Fruit fly (Drosophila melanogaster): ENCODE results near the gene CG31668.

The CG31668 gene

dm6 chr2L:2192123-2192601 is 13.8 kb downstream of the CG31668 start, which contains the start of gene CG10874 (continued):
- TF ChIP-seq CG17361 (GFP tag; IDR thresholded peaks at IDR 0.05) (no peak), CG6272 (GFP tag; IDR thresholded peaks at IDR 0.05) (no peak), D19B (GFP tag; optimal IDR thresholded peaks at IDR 0.05) (peak; percentile 95), bsh (GFP tag; optimal IDR thresholded peaks at IDR 0.05) (no peak), CG10959 (GFP tag; IDR thresholded peaks at IDR 0.05) (no peak), trem (tag; optimal IDR thresholded peaks at IDR 0.05) (peak; percentile 60), sens-2 (GFP tag; IDR thresholded peaks at IDR 0.05) (no peak), CG1792 (GFP tag; optimal IDR thresholded peaks at IDR 0.05) (no peak), Mad (GFP tag; optimal IDR thresholded peaks at IDR 0.05) (no peak), nerfin-2 (GFP tag; IDR thresholded peaks at IDR 0.05; ENCODE audit: partially characterized antibody) (no peak), HLH54F (GFP tag; optimal IDR thresholded peaks at IDR 0.05) (no peak), CG5245 (GFP tag; optimal IDR thresholded peaks at IDR 0.05) (no peak), sd (tag; optimal IDR thresholded peaks at IDR 0.05) (no peak), CG10462 (GFP tag; optimal IDR thresholded peaks at IDR 0.05) (no peak), CG7745 (tag; optimal IDR thresholded peaks at IDR 0.05) (no peak), NfI (GFP tag; optimal IDR thresholded peaks at IDR 0.05) (peak; percentile 31), Dp (GFP tag; optimal IDR thresholded peaks at IDR 0.05) (peak; percentile 99), fd96Cb (tag; optimal IDR thresholded peaks at IDR 0.05) (no peak), psq (GFP tag; optimal IDR thresholded peaks at IDR 0.05) (no peak), p53 (GFP tag; optimal IDR thresholded peaks at IDR 0.05) (no peak), CG1602 (GFP tag; optimal IDR thresholded peaks at IDR 0.05) (no peak), cad (GFP tag; optimal IDR thresholded peaks at IDR 0.05) (no peak), Fer3 (tag; optimal IDR thresholded peaks at IDR 0.05) (no peak), H2.0 (GFP tag; IDR thresholded peaks at IDR 0.05) (no peak), GATAe (GFP tag; conservative IDR thresholded peaks at IDR 0.05) (no peak), D19A (tag; optimal IDR thresholded peaks at IDR 0.05) (no peak), sc (optimal IDR thresholded peaks at IDR 0.05) (no peak), sc (GFP tag; optimal IDR thresholded peaks at IDR 0.05) (no peak), Antp (GFP tag; optimal IDR thresholded peaks at IDR 0.05) (no peak), gsb-n (tag; optimal IDR thresholded peaks at IDR 0.05) (no peak), Rfx (GFP tag; IDR thresholded peaks at IDR 0.05) (no peak), TFAM (GFP tag; optimal IDR thresholded peaks at IDR 0.05) (no peak), Nf-YC (tag; optimal IDR thresholded peaks at IDR 0.05) (peak; percentile 40), tap (tag; optimal IDR thresholded peaks at IDR 0.05) (no peak), her (GFP tag; optimal IDR thresholded peaks at IDR 0.05) (peak; percentile 100), CG12744 (GFP tag; optimal IDR thresholded peaks at IDR 0.05) (no peak), Lpt (GFP tag; optimal IDR thresholded peaks at IDR 0.05) (no peak), fd64A (GFP tag; optimal IDR thresholded peaks at IDR 0.05) (no peak), CG4730 (GFP tag; IDR thresholded peaks at IDR 0.05) (no peak), salm (tag; optimal IDR thresholded peaks at IDR 0.05) (no peak), gt (GFP tag; IDR thresholded peaks at IDR 0.05) (no peak), chif (GFP tag; optimal IDR thresholded peaks at IDR 0.05) (no peak), ERR (GFP tag; optimal IDR thresholded peaks at IDR 0.05) (no peak), Deaf1 (tag; optimal IDR thresholded peaks at IDR 0.05) (no peak), Ptx1 (GFP tag; IDR thresholded peaks at IDR 0.05) (no peak), CG31441 (GFP tag; IDR thresholded peaks at IDR 0.05) (no peak), CG4328 (GFP tag; optimal IDR thresholded peaks at IDR 0.05) (no peak), ssp (GFP tag; IDR thresholded peaks at IDR 0.05) (no peak), lov (optimal IDR thresholded peaks at IDR 0.05) (no peak), lov (GFP tag; IDR thresholded peaks at IDR 0.05) (no peak), Sry-δ (GFP tag; optimal IDR thresholded peaks at IDR 0.05) (peak; percentile 71), CG18262 (tag; optimal IDR thresholded peaks at IDR 0.05) (no peak), CG8924 (tag; optimal IDR thresholded peaks at IDR 0.05) (no peak), dysf (GFP tag; IDR thresholded peaks at IDR 0.05) (no peak)
